Worm (Caenorhabditis elegans): ENCODE results near the gene fmil-1.

Gene fmil-1

ce11 chrIV:3668603-3669002, at the start of gene fmil-1:
TSS of gene fmil-1 (minus strand) at chrIV:3668703.
- TF ChIP-seq lin-35 (GFP tag; optimal IDR thresholded peaks at IDR 0.05) (no peak), egl-27 (tag; optimal IDR thresholded peaks at IDR 0.05) (no peak), nhr-71 (tag; optimal IDR thresholded peaks at IDR 0.05) (no peak), fkh-10 (GFP tag; optimal IDR thresholded peaks at IDR 0.05) (no peak), zag-1 (tag; optimal IDR thresholded peaks at IDR 0.05) (no peak), nhr-19 (GFP tag; conservative IDR thresholded peaks at IDR 0.05) (no peak), aha-1 (tag; optimal IDR thresholded peaks at IDR 0.05) (no peak), nhr-90 (tag; optimal IDR thresholded peaks at IDR 0.05; ENCODE audit: poor library complexity) (no peak), C34B4.2 (tag; optimal IDR thresholded peaks at IDR 0.05) (no peak), ztf-4 (tag; optimal IDR thresholded peaks at IDR 0.05) (no peak), tbx-2 (tag; optimal IDR thresholded peaks at IDR 0.05) (no peak), fkh-8 (tag; optimal IDR thresholded peaks at IDR 0.05) (no peak)

- no peak for TF ChIP-seq unc-130 (tag; optimal IDR thresholded peaks at IDR 0.05)
- no peak for TF ChIP-seq ces-1 (GFP tag; optimal IDR thresholded peaks at IDR 0.05)
- TF ChIP-seq unc-30 (tag; optimal IDR thresholded peaks at IDR 0.05) = no peak
Observed at ce11 chrIV:3710737-3711136, 42.2 kb upstream of the fmil-1 start.

DNA sequence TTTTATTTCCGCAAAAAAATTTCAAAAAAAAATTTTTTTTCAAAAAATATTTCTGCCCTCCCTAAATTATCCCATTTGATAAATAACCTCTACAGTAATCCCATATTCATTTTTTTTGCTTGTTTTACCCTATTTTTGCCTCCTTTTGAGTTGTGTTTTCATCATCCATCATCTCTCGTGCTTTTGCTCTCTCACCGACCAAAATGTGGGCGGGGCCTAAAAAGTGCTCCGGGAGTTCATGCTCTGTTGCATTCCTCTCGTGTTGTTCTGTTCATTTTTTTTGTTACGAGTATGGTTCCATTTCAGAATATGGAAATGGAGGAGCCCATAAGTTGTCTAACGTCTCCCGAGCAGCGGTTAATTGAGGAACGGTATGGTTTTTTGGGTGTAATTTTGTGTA, 40.7 kb upstream of the fmil-1 start, which contains the start of gene Y37E11AL.1:
Gene Y37E11AL.1 (plus strand): TSS at position 301 of the 400 bp plus-strand sequence.
- no peak for TF ChIP-seq zag-1 (tag; optimal IDR thresholded peaks at IDR 0.05)
- no peak for TF ChIP-seq ceh-8 (GFP tag; optimal IDR thresholded peaks at IDR 0.05)
- TF ChIP-seq ceh-63 (GFP tag; optimal IDR thresholded peaks at IDR 0.05) = no peak
- TF ChIP-seq snpc-4 (tag; optimal IDR thresholded peaks at IDR 0.05) = no peak
- no peak for TF ChIP-seq nhr-237 (tag; optimal IDR thresholded peaks at IDR 0.05)
- TF ChIP-seq nhr-28 (tag; optimal IDR thresholded peaks at IDR 0.05) = no peak
- no peak for TF ChIP-seq sup-37 (GFP tag; optimal IDR thresholded peaks at IDR 0.05)
- no peak for TF ChIP-seq nhr-76 (tag; optimal IDR thresholded peaks at IDR 0.05)

DNA sequence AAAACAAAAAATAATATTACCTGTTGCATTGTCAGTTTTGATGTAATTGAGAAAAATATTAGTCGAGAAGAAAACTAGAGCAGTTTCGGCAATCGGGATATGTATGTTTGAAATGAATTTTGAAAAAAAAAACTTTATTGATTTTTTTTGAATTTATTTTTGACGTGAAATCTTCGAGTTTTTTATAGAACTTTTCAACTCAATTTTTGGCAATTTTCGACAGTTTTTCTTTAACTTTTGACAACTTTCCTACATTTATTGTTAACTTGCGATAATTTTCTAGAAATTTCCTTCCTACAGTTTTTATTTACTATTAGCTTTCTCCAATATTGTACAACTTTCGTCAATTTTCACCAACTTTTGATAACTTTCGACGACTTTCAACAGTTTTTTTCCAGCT, 33.4 kb upstream of the fmil-1 start, which contains the start of gene Y37E11AL.12:
Gene Y37E11AL.12 (minus strand): TSS at position 101 of the 400 bp plus-strand sequence.
- TF ChIP-seq sox-4 (tag; optimal IDR thresholded peaks at IDR 0.05) = no peak
- no peak for TF ChIP-seq ama-1 (optimal IDR thresholded peaks at IDR 0.05)
- TF ChIP-seq C34B4.2 (tag; optimal IDR thresholded peaks at IDR 0.05) = no peak
- TF ChIP-seq efl-1 (optimal IDR thresholded peaks at IDR 0.05) = no peak
- TF ChIP-seq efl-1 (GFP tag; optimal IDR thresholded peaks at IDR 0.05 in 1 of 2) = peak in 1 of 2 experiments; percentile 6
- no peak for TF ChIP-seq hpl-2 (GFP tag; optimal IDR thresholded peaks at IDR 0.05)
- peak; percentile 52 for TF ChIP-seq nhr-85 (tag)

ce11 chrIV:3700554-3700953, 32.1 kb upstream of the fmil-1 start, which contains the start of gene Y37E11AL.9:
TSS of gene Y37E11AL.9 (minus strand) at chrIV:3700654.
- no peak for TF ChIP-seq C34B4.2 (tag; optimal IDR thresholded peaks at IDR 0.05)
- TF ChIP-seq snu-23 (GFP tag; optimal IDR thresholded peaks at IDR 0.05) = no peak
- TF ChIP-seq egl-27 (tag; optimal IDR thresholded peaks at IDR 0.05) = no peak
- TF ChIP-seq ceh-90 (tag; optimal IDR thresholded peaks at IDR 0.05) = no peak
- no peak for TF ChIP-seq nhr-11 (tag; optimal IDR thresholded peaks at IDR 0.05)
- TF ChIP-seq sox-4 (tag; optimal IDR thresholded peaks at IDR 0.05) = no peak
- TF ChIP-seq lir-3 (tag; optimal IDR thresholded peaks at IDR 0.05; ENCODE audit: poor library complexity) = no peak
- TF ChIP-seq nhr-19 (GFP tag; conservative IDR thresholded peaks at IDR 0.05) = no peak
- no peak for TF ChIP-seq zip-4 (GFP tag; optimal IDR thresholded peaks at IDR 0.05)
- TF ChIP-seq ztf-4 (tag; optimal IDR thresholded peaks at IDR 0.05) = no peak
- no peak for TF ChIP-seq fkh-10 (GFP tag; optimal IDR thresholded peaks at IDR 0.05)
- TF ChIP-seq ceh-88 (GFP tag; IDR thresholded peaks at IDR 0.05) = no peak

- TF ChIP-seq nhr-28 (tag; optimal IDR thresholded peaks at IDR 0.05) (no peak), ceh-90 (tag; optimal IDR thresholded peaks at IDR 0.05) (no peak), ces-1 (GFP tag; optimal IDR thresholded peaks at IDR 0.05) (no peak), sup-37 (GFP tag; optimal IDR thresholded peaks at IDR 0.05) (no peak), fos-1 (tag; optimal IDR thresholded peaks at IDR 0.05) (no peak), nhr-77 (tag; optimal IDR thresholded peaks at IDR 0.05) (no peak), egl-27 (tag; optimal IDR thresholded peaks at IDR 0.05) (no peak), swsn-7 (tag; optimal IDR thresholded peaks at IDR 0.05) (no peak), irx-1 (tag; optimal IDR thresholded peaks at IDR 0.05) (no peak)
Observed at ce11 chrIV:3698201-3698600, 29.7 kb upstream of the fmil-1 start, which contains the start of gene Y37E11AL.2. TSS of gene Y37E11AL.2 (plus strand) at chrIV:3698501.

Data from whole organism, L1 larva.